Worm (Caenorhabditis elegans): ENCODE measurements around the gene F59B2.8.

DNA sequence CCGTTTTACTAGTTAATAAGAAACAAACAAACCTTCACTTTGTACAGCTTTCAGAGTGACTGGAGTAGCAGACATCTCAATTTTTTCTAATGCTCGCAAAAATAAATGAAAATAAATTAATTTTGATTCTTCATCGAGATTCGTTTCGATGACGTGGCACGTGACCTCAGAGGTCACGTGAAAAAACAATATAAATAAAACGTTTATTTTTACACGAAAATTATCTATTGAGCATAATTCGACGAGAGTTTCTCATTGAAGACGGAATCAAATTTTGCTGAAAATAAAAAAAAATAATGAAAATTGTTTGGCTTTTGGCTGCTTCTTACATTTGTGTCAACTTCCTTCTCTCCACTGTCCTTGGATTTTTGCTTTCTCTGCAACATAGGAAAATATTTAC lies 8.1 kb downstream of the F59B2.8 start, which contains the start of gene rpn-6.2:
- TF ChIP-seq F44E2.7 (GFP tag; IDR thresholded peaks at IDR 0.05), result no peak
- no peak for TF ChIP-seq unc-62 (GFP tag; optimal IDR thresholded peaks at IDR 0.05 in 1 of 2)
- no peak for TF ChIP-seq unc-62 (tag; optimal IDR thresholded peaks at IDR 0.05)
- no peak for TF ChIP-seq snpc-4 (tag; optimal IDR thresholded peaks at IDR 0.05)
- TF ChIP-seq jun-1 (tag; optimal IDR thresholded peaks at IDR 0.05), result no peak
- no peak for TF ChIP-seq ceh-82 (tag; optimal IDR thresholded peaks at IDR 0.05)
- no peak for TF ChIP-seq fos-1 (tag; optimal IDR thresholded peaks at IDR 0.05)
- no peak for TF ChIP-seq egl-43 (GFP tag; IDR thresholded peaks at IDR 0.05)
- TF ChIP-seq skn-1 (tag; optimal IDR thresholded peaks at IDR 0.05), result no peak
- TF ChIP-seq lin-39 (tag; optimal IDR thresholded peaks at IDR 0.05), result no peak
- no peak for TF ChIP-seq mep-1 (tag; optimal IDR thresholded peaks at IDR 0.05)
- TF ChIP-seq D1046.2 (GFP tag; IDR thresholded peaks at IDR 0.05), result no peak
- no peak for TF ChIP-seq nhr-102 (tag; optimal IDR thresholded peaks at IDR 0.05)
